Worm (Caenorhabditis elegans) whole organism, L1 larva: Measurements from ENCODE around the gene sbsp-1.

Experiments
- C04F5.9 ChIP-seq: sonication (generic microtip); optimal IDR thresholded peaks from 2 replicates; lab custom pipeline; 2016; ENCODE audit warnings: missing genetic modification characterization, missing compliant biosample characterization
- C16A3.4 ChIP-seq: fragments of 150-350 bp; optimal IDR thresholded peaks from 2 replicates; lab custom pipeline; 2014; ENCODE audit warnings: missing biosample characterization, missing genetic modification characterization
- F16B12.6 ChIP-seq: fragments of 150-350 bp; optimal IDR thresholded peaks from 2 replicates; lab custom pipeline; 2014; ENCODE audit warnings: missing biosample characterization, missing genetic modification characterization
- aha-1 ChIP-seq: fragments of 150-350 bp; optimal IDR thresholded peaks from 2 replicates; lab custom pipeline; 2014; ENCODE audit warnings: missing biosample characterization, missing genetic modification characterization
- alr-1 ChIP-seq: fragments of 200-800 bp; sonication (Bioruptor generic); optimal IDR thresholded peaks from 2 replicates; lab custom pipeline; 2018; ENCODE audit warnings: borderline replicate concordance, mild to moderate bottlenecking, missing genetic modification characterization, missing compliant biosample characterization
- aly-2 ChIP-seq: fragments of 150-350 bp; optimal IDR thresholded peaks from 2 replicates; lab custom pipeline; 2014; ENCODE audit warnings: missing biosample characterization, missing genetic modification characterization
- ama-1 ChIP-seq: fragments of 150-350 bp; optimal IDR thresholded peaks from 2 replicates; lab custom pipeline; 2014
- blmp-1 ChIP-seq: fragments of 150-350 bp; optimal IDR thresholded peaks from 2 replicates; lab custom pipeline; 2014; ENCODE audit warnings: missing biosample characterization, missing genetic modification characterization
- ceh-63 ChIP-seq: fragments of 200-800 bp; sonication (Bioruptor generic); optimal IDR thresholded peaks from 2 replicates; lab custom pipeline; 2018; ENCODE audit warnings: mild to moderate bottlenecking, missing genetic modification characterization, missing compliant biosample characterization
- dsc-1 ChIP-seq: sonication (generic microtip); optimal IDR thresholded peaks from 2 replicates; lab custom pipeline; 2016; ENCODE audit warnings: mild to moderate bottlenecking, missing genetic modification characterization, missing compliant biosample characterization
- efl-3 ChIP-seq: fragments of 200-800 bp; sonication (Bioruptor generic); optimal IDR thresholded peaks from 2 replicates; lab custom pipeline; 2018; ENCODE audit warnings: mild to moderate bottlenecking, missing genetic modification characterization, missing compliant biosample characterization
- egl-13 ChIP-seq: sonication (generic microtip); optimal IDR thresholded peaks from 2 replicates; lab custom pipeline; 2016; ENCODE audit warnings: missing genotype, missing genetic modification reagents, missing genetic modification characterization, missing compliant biosample characterization
- elt-2 ChIP-seq: sonication (generic microtip); optimal IDR thresholded peaks from 2 replicates; lab custom pipeline; 2016; ENCODE audit warnings: missing genetic modification characterization, mild to moderate bottlenecking, inconsistent platforms, missing compliant biosample characterization, missing genetic modification reagents
- fkh-4 ChIP-seq: sonication (generic microtip); optimal IDR thresholded peaks from 2 replicates; lab custom pipeline; 2016; ENCODE audit warnings: missing compliant biosample characterization, missing genetic modification characterization, borderline replicate concordance
- grh-1 ChIP-seq: fragments of 200-800 bp; sonication (Bioruptor generic); IDR thresholded peaks from 2 replicates; pipeline ENCODE4 v1.3.6; 2022; ENCODE audit warnings: missing genetic modification reagents, missing genetic modification characterization, missing compliant biosample characterization
- hlh-4 ChIP-seq: sonication (generic microtip); optimal IDR thresholded peaks from 2 replicates; lab custom pipeline; 2016; ENCODE audit warnings: mild to moderate bottlenecking, missing genetic modification characterization, missing compliant biosample characterization
- isw-1 ChIP-seq: fragments of 200-800 bp; sonication (Bioruptor generic); IDR thresholded peaks from 2 replicates; pipeline ENCODE4 v1.3.6; 2022; ENCODE audit warnings: missing genetic modification characterization, missing compliant biosample characterization
- jun-1 ChIP-seq: fragments of 150-350 bp; optimal IDR thresholded peaks from 2 replicates; lab custom pipeline; 2014; ENCODE audit warnings: missing biosample characterization, missing genetic modification reagents, missing genetic modification characterization
- lin-14 ChIP-seq: fragments of 200-800 bp; sonication (Bioruptor generic); optimal IDR thresholded peaks from 2 replicates; lab custom pipeline; 2018; ENCODE audit warnings: mild to moderate bottlenecking, missing genetic modification characterization, moderate library complexity, missing compliant biosample characterization
- lin-15B ChIP-seq: fragments of 150-350 bp; sonication (generic microtip); optimal IDR thresholded peaks from 3 replicates; lab custom pipeline; 2014; ENCODE audit warnings: missing biosample characterization, missing genetic modification characterization
- lin-35 ChIP-seq, 2 experiments: fragments of 150-350 bp; optimal IDR thresholded peaks; 2 replicates each; lab custom pipeline; 2014; ENCODE audit warnings: missing biosample characterization in 2 of 2, missing genetic modification characterization in 2 of 2, missing genetic modification reagents in 2 of 2
- lin-39 ChIP-seq: fragments of 150-350 bp; optimal IDR thresholded peaks from 2 replicates; lab custom pipeline; 2014; ENCODE audit warnings: missing biosample characterization, missing genetic modification reagents, missing genetic modification characterization
- lir-3 ChIP-seq: sonication (generic microtip); optimal IDR thresholded peaks from 2 replicates; lab custom pipeline; 2016; ENCODE audit warnings: mild to moderate bottlenecking, missing genetic modification characterization, moderate library complexity, missing compliant biosample characterization; ENCODE audit not compliant: poor library complexity
- mab-9 ChIP-seq: fragments of 200-800 bp; sonication (Bioruptor generic); IDR thresholded peaks from 2 replicates; pipeline ENCODE4 v1.3.6; 2022; ENCODE audit warnings: missing genetic modification reagents, missing genetic modification characterization, missing compliant biosample characterization
- mdl-1 ChIP-seq, 2 experiments: fragments of 150-350 bp; optimal IDR thresholded peaks; 2 replicates each; lab custom pipeline; 2014 to 2017; ENCODE audit warnings: missing biosample characterization in 2 of 2, missing genetic modification characterization in 2 of 2, inconsistent platforms in 1 of 2
- mef-2 ChIP-seq: fragments of 150-350 bp; optimal IDR thresholded peaks from 2 replicates; lab custom pipeline; 2014; ENCODE audit warnings: missing biosample characterization, missing genetic modification characterization
- nhr-11 ChIP-seq: fragments of 150-350 bp; optimal IDR thresholded peaks from 2 replicates; lab custom pipeline; 2014; ENCODE audit warnings: missing biosample characterization, missing genetic modification characterization
- nhr-12 ChIP-seq: sonication (generic microtip); optimal IDR thresholded peaks from 2 replicates; lab custom pipeline; 2017; ENCODE audit warnings: missing biosample characterization, missing genetic modification characterization
- nhr-19 ChIP-seq: fragments of 200-800 bp; sonication (Bioruptor generic); conservative IDR thresholded peaks from 2 replicates; pipeline ENCODE4 v1.3.6; 2022; ENCODE audit warnings: missing genetic modification characterization, missing compliant biosample characterization
- nhr-20 ChIP-seq: sonication (generic microtip); optimal IDR thresholded peaks from 2 replicates; lab custom pipeline; 2016; ENCODE audit warnings: mild to moderate bottlenecking, missing genetic modification characterization, missing compliant biosample characterization
- nhr-237 ChIP-seq: fragments of 150-350 bp; optimal IDR thresholded peaks from 2 replicates; lab custom pipeline; 2014; ENCODE audit warnings: missing biosample characterization, missing genetic modification characterization
- nhr-28 ChIP-seq: fragments of 150-350 bp; optimal IDR thresholded peaks from 2 replicates; lab custom pipeline; 2014; ENCODE audit warnings: missing biosample characterization, missing genetic modification characterization
- nhr-47 ChIP-seq: sonication (generic microtip); optimal IDR thresholded peaks from 2 replicates; lab custom pipeline; 2016; ENCODE audit warnings: mild to moderate bottlenecking, missing genetic modification characterization, moderate library complexity, missing compliant biosample characterization
- nhr-77 ChIP-seq: fragments of 150-350 bp; optimal IDR thresholded peaks from 2 replicates; lab custom pipeline; 2014; ENCODE audit warnings: missing biosample characterization, missing genetic modification characterization
- nhr-85 ChIP-seq: sonication (generic microtip); peaks from one replicate; lab custom pipeline; 2016; ENCODE audit warnings: missing genetic modification characterization, inconsistent platforms, missing compliant biosample characterization
- nhr-90 ChIP-seq: sonication (generic microtip); optimal IDR thresholded peaks from 2 replicates; lab custom pipeline; 2016; ENCODE audit warnings: mild to moderate bottlenecking, missing genetic modification characterization, missing compliant biosample characterization; ENCODE audit not compliant: poor library complexity
- rnt-1 ChIP-seq: sonication (generic microtip); optimal IDR thresholded peaks from 2 replicates; lab custom pipeline; 2016; ENCODE audit warnings: mild to moderate bottlenecking, missing genetic modification characterization, moderate library complexity, missing compliant biosample characterization
- skn-1 ChIP-seq: fragments of 150-350 bp; optimal IDR thresholded peaks from 2 replicates; lab custom pipeline; 2014; ENCODE audit warnings: missing biosample characterization, missing genetic modification characterization
- snpc-4 ChIP-seq: fragments of 150-350 bp; optimal IDR thresholded peaks from 2 replicates; lab custom pipeline; 2014; ENCODE audit warnings: missing biosample characterization, missing genetic modification characterization
- snu-23 ChIP-seq: sonication (generic microtip); optimal IDR thresholded peaks from 2 replicates; lab custom pipeline; 2016; ENCODE audit warnings: missing genetic modification characterization, missing compliant biosample characterization
- sox-4 ChIP-seq: sonication (generic microtip); optimal IDR thresholded peaks from 2 replicates; lab custom pipeline; 2016; ENCODE audit warnings: missing genetic modification characterization, missing compliant biosample characterization
- sptf-1 ChIP-seq: fragments of 150-350 bp; optimal IDR thresholded peaks from 2 replicates; lab custom pipeline; 2014; ENCODE audit warnings: missing biosample characterization, missing genetic modification characterization
- swsn-7 ChIP-seq: sonication (generic microtip); optimal IDR thresholded peaks from 2 replicates; lab custom pipeline; 2016; ENCODE audit warnings: missing genetic modification characterization, missing compliant biosample characterization
- tbx-2 ChIP-seq: sonication (generic microtip); optimal IDR thresholded peaks from 2 replicates; lab custom pipeline; 2016; ENCODE audit warnings: missing genetic modification characterization, missing compliant biosample characterization
- tlp-1 ChIP-seq: fragments of 150-350 bp; optimal IDR thresholded peaks from 2 replicates; lab custom pipeline; 2014; ENCODE audit warnings: missing biosample characterization, missing genetic modification characterization
- unc-62 ChIP-seq: fragments of 150-350 bp; optimal IDR thresholded peaks from 2 replicates; lab custom pipeline; 2014; ENCODE audit warnings: missing biosample characterization, missing genetic modification reagents, missing genetic modification characterization
- unc-98 ChIP-seq: fragments of 200-800 bp; sonication (Bioruptor generic); IDR thresholded peaks from 2 replicates; pipeline ENCODE4 v1.3.6; 2022; ENCODE audit warnings: missing genetic modification characterization, missing compliant biosample characterization
- vab-15 ChIP-seq: sonication (generic microtip); optimal IDR thresholded peaks from 2 replicates; lab custom pipeline; 2017; ENCODE audit warnings: missing genotype, mild to moderate bottlenecking, missing genetic modification characterization, missing compliant biosample characterization
- zag-1 ChIP-seq: fragments of 150-350 bp; optimal IDR thresholded peaks from 2 replicates; lab custom pipeline; 2014; ENCODE audit warnings: missing biosample characterization, missing genetic modification characterization
- ztf-11 ChIP-seq, 2 experiments: sonication (generic microtip); optimal IDR thresholded peaks; 2 replicates each; lab custom pipeline; 2016 to 2017; ENCODE audit warnings: missing genetic modification characterization in 2 of 2, missing biosample characterization in 1 of 2, missing compliant biosample characterization in 1 of 2
- ztf-4 ChIP-seq: fragments of 150-350 bp; optimal IDR thresholded peaks from 2 replicates; lab custom pipeline; 2014; ENCODE audit warnings: missing biosample characterization, missing genetic modification characterization

Gene sbsp-1

ce11 chrIII:10816045-10816444 is 16.7 kb upstream of the sbsp-1 start (continued):
- TF ChIP-seq fkh-4 (tag; lab: Kevin White, UChicago) (no peak), aly-2 (tag; lab: Kevin White, UChicago) (peak; percentile 40), egl-13 (tag; lab: Kevin White, UChicago) (no peak)
- TF ChIP-seq, all 84 proteins: peak for 22

ce11 chrIII:10816800-10817418 is 15.8 kb upstream of the sbsp-1 start, which contains the start of gene sca-1:
sca-1 (minus strand) TSS chrIII:10816850.
- TF ChIP-seq C04F5.9: no peak
- no peak for TF ChIP-seq nhr-77
- TF ChIP-seq unc-62 (GFP tag; lab: Kevin White, UChicago): no peak
- peak; percentile 23 for TF ChIP-seq nhr-47 (tag; lab: Kevin White, UChicago)
- no peak for TF ChIP-seq mef-2
- TF ChIP-seq skn-1: no peak
- no peak for TF ChIP-seq zag-1
- TF ChIP-seq mab-9 (GFP tag; lab: Robert Waterston, UW): no peak
- TF ChIP-seq nhr-237 (tag; lab: Kevin White, UChicago): no peak
- TF ChIP-seq nhr-28: no peak
- peak; percentile 70 for TF ChIP-seq dsc-1 (tag; lab: Kevin White, UChicago)
- no peak for TF ChIP-seq aly-2 (tag; lab: Kevin White, UChicago)
- TF ChIP-seq F16B12.6 (tag; lab: Kevin White, UChicago): no peak
- no peak for TF ChIP-seq C16A3.4 (tag; lab: Kevin White, UChicago)
- no peak for TF ChIP-seq nhr-90 (tag; lab: Kevin White, UChicago)
- TF ChIP-seq rnt-1 (tag; lab: Kevin White, UChicago): peak; percentile 63
- TF ChIP-seq unc-98: 0 out of 2 replicates have a peak, but pooled peaks have one; percentile 37
- TF ChIP-seq hlh-4 (tag; lab: Kevin White, UChicago): no peak
- no peak for TF ChIP-seq nhr-85
- TF ChIP-seq vab-15 (tag; lab: Kevin White, UChicago): no peak
- no peak for TF ChIP-seq tlp-1 (tag; lab: Kevin White, UChicago)
- no peak for TF ChIP-seq isw-1
- peak; percentile 44 for TF ChIP-seq nhr-19 (GFP tag; lab: Robert Waterston, UW)
- no peak for TF ChIP-seq lir-3 (tag; lab: Kevin White, UChicago)
- TF ChIP-seq ceh-63: no peak
- no peak for TF ChIP-seq lin-15B (tag; lab: Kevin White, UChicago)
- peak; percentile 21 for TF ChIP-seq swsn-7 (tag; lab: Kevin White, UChicago)
- TF ChIP-seq fkh-4 (tag; lab: Kevin White, UChicago): peak; percentile 21
- TF ChIP-seq jun-1 (tag; lab: Kevin White, UChicago): no peak
- no peak for TF ChIP-seq alr-1 (tag; lab: Kevin White, UChicago)
- no peak for TF ChIP-seq nhr-11 (tag; lab: Kevin White, UChicago)
- no peak for TF ChIP-seq ama-1 (lab: Kevin White, UChicago)
- peak in 1 of 2 experiments; percentile 21 for TF ChIP-seq mdl-1 (tag; optimal IDR thresholded peaks at IDR 0.05; lab: Kevin White, UChicago)
- no peak for TF ChIP-seq grh-1 (GFP tag; lab: Robert Waterston, UW)
- TF ChIP-seq ztf-4 (tag; lab: Kevin White, UChicago): peak; percentile 53
- no peak for TF ChIP-seq efl-3 (GFP tag; lab: Kevin White, UChicago)
- TF ChIP-seq blmp-1 (tag; lab: Kevin White, UChicago): no peak
- peak in 1 of 2 experiments; percentile 3 for TF ChIP-seq ztf-11 (tag; optimal IDR thresholded peaks at IDR 0.05; lab: Kevin White, UChicago)
- TF ChIP-seq elt-2: no peak
- peak in 1 of 2 experiments; percentile 7 for TF ChIP-seq lin-35 (GFP tag; optimal IDR thresholded peaks at IDR 0.05; lab: Kevin White, UChicago)
- peak; percentile 6 for TF ChIP-seq lin-39
- no peak for TF ChIP-seq snpc-4 (tag; lab: Kevin White, UChicago)
- TF ChIP-seq nhr-20 (tag; lab: Kevin White, UChicago): peak; percentile 52
- no peak for TF ChIP-seq aha-1
- peak; percentile 17 for TF ChIP-seq tbx-2 (tag; lab: Kevin White, UChicago)
- no peak for TF ChIP-seq nhr-12
- peak; percentile 75 for TF ChIP-seq lin-14 (GFP tag; lab: Kevin White, UChicago)
- no peak for TF ChIP-seq sptf-1 (tag; lab: Kevin White, UChicago)
- TF ChIP-seq sox-4 (tag; lab: Kevin White, UChicago): no peak
- peak; percentile 48 for TF ChIP-seq snu-23 (GFP tag; lab: Kevin White, UChicago)
